Fruit fly (Drosophila melanogaster): Measurements from ENCODE around the gene CG14683.

The CG14683 gene

DNA sequence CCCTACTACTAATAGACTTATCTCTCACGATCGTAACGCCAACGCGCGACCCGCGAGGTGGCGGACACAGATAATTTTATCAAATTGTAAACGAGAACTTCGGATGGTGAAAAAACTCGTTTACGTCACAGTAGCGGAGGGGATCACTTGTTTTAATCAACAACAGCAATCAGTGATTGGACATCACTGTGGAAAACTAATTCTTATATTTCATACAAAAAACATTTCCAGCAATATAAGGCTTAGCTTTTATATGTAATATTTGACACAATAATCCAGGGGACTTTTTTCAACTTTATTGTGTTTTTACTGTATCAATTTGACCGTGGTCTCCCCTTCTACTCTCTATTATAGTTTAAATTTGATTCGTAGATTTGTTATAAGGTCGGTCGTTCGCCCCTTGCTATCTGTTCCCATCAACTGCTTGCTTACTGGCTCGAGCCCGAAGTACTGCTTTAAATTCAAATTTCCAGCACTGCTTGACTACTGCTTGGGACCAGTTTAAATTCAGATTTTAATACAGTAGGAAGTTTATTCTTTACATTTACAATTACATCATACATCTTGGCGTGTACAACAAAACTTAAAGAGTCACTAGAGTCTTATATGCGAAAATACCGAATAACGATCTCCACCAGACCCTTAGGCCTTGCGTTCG lies 19.1 kb upstream of the CG14683 start, which contains the start of gene CG6465:
Gene CG6465, minus strand, starts transcription at position 7 of the 658 bp plus-strand sequence.
- TF ChIP-seq CTCF (optimal IDR thresholded peaks at IDR 0.05) = peak; percentile 79 to 80
- TF ChIP-seq CG8478 (optimal IDR thresholded peaks at IDR 0.05) = no peak

DNA sequence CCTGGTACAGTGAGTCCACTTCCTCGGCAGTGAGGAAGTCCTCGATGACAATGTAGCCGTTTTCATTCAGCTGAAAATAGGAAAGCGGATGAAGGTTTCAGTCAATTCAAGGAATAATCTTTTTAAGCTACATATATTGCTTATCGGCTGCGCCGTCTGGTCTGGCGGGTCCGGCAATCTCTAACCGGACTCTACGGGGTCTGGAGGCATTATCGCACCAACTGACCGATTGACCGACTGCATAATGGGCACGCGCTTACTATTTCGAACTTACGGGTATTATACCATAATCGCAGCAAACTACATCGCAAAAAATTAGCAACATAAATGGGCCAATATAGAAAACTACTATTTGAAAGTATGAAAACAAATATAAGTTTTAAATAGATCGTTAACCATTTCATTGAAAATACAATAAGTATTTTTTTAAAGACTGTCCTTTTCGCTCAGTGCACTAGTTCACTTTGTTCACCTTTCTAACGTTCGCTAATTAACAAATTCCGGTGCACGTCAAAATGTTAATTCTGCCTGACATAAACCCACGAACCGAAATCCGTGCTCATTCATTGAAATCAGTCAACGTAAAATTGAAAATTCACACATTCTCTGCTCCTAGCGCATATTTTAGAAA lies 17.4 kb upstream of the CG14683 start:
- TF ChIP-seq CTCF (optimal IDR thresholded peaks at IDR 0.05) (no peak), CG8478 (optimal IDR thresholded peaks at IDR 0.05) (no peak)

DNA sequence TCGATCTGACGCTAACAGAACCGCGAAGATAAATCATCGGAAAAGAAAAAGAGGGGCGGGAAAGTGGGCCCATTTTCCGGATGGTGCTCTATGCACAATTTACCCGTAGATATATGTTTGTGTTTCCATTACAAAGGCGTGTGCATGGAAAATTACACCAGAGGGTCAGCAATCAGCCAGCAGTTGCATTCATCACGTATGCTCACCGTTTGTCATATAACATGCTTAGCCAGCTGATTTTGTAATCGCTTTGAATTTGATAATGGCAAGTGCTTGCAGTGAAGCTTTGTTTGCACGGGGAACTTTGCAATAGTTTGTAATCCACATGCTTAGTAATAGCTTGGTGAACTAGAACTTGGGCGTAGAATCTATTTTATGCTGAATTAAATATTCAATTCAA lies 16.5 kb upstream of the CG14683 start:
- TF ChIP-seq CTCF (optimal IDR thresholded peaks at IDR 0.05) = no peak
- TF ChIP-seq CG8478 (optimal IDR thresholded peaks at IDR 0.05) = no peak

DNA sequence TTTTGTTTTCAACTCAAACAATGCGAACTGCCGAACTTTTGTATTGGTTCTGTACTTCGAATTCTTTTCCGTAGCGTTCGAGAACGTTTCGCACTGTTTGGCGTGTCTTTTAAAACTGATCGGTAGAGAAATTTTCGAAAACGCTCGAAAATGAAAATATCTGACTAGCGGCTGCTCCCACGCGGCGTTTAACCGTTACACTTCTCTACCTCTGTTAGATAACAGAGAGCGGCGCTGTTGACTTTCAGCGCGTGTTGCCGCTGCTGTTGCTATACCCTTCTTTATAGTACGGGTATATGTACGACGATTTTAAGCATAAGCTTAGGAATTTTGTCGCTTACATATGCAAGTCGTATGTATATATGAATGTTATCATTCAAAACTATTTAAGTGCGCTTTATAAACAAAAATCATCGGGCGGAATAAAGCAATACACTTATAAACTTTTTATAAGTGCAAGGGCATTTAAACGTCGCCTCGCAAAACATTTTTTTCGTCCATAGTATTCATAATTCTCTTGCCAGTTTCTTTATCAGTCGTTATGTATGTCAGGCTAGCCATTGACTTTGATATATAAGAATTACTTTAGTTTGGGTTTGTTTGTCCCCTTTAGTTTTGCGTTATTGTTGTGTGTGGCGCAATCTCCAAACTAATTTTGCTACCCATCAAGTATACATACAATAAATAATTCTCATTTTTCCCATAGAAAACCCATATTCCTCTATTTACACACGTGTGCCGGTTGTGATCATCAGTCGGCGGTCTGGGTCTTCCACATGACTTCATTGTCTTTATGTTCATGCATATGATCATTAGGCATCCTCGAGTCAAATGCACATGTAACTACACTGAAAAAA lies 15.4 kb upstream of the CG14683 start, which contains the start of gene Phyhd1:
Gene Phyhd1, minus strand, starts transcription at position 101 of the 857 bp plus-strand sequence.
- TF ChIP-seq CG8478 (optimal IDR thresholded peaks at IDR 0.05) (no peak), CTCF (optimal IDR thresholded peaks at IDR 0.05) (no peak)

DNA sequence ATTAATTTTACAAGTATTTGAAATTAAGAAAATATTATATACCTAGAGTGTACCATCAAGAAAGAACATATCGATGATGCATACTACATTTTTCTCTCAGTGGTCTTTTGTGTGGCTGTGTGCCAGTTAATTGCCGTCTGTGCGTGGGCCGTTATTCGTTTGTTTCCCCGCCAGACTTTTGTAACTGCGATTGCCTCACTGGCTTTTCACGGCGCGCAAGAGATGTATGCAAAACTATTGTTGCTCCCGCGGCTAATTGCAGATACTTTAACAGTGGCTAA lies 14.8 kb upstream of the CG14683 start:
- TF ChIP-seq CG8478 (optimal IDR thresholded peaks at IDR 0.05) = no peak
- TF ChIP-seq CTCF (optimal IDR thresholded peaks at IDR 0.05) = no peak

DNA sequence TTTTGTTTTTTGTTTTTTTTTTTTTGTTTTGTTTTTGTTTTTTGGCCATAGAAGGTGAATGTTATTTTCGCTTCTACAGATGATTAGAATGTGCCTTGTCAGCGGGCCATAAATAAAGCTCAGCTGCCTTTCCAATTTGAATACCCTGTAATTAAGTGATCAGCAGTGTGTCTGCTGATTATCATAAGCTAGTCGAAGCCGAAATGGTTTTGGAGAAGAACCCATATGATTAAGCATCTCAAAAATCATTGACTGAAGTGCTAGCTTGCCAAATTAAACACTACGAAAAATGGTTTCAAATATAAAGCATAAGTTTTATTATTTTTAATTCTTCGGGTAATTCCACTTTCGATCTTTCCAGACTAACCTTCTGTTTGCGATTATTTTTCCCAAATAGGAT lies 13.2 kb upstream of the CG14683 start:
- TF ChIP-seq CTCF (optimal IDR thresholded peaks at IDR 0.05) (no peak), CG8478 (optimal IDR thresholded peaks at IDR 0.05) (no peak)

DNA sequence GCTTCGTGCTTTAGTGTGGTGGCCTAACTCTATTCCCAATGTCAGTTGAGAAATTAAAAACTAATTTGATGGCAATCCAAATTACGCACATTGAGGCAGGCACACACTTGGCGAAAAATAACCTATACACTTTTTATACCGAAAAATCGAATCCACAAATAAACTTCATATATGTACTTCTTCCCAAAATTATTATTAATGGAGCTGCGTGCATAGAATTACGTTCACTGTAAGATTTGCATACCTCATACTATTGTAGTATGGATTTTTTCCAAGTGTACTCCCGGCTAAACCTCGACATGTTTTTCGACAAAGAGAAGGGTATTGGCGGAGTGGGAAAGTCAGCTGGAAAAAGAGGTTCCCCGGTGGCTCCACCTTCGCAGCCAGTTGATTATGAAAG lies 12.2 kb upstream of the CG14683 start:
- TF ChIP-seq CTCF (optimal IDR thresholded peaks at IDR 0.05) (no peak), CG8478 (optimal IDR thresholded peaks at IDR 0.05) (no peak)

DNA sequence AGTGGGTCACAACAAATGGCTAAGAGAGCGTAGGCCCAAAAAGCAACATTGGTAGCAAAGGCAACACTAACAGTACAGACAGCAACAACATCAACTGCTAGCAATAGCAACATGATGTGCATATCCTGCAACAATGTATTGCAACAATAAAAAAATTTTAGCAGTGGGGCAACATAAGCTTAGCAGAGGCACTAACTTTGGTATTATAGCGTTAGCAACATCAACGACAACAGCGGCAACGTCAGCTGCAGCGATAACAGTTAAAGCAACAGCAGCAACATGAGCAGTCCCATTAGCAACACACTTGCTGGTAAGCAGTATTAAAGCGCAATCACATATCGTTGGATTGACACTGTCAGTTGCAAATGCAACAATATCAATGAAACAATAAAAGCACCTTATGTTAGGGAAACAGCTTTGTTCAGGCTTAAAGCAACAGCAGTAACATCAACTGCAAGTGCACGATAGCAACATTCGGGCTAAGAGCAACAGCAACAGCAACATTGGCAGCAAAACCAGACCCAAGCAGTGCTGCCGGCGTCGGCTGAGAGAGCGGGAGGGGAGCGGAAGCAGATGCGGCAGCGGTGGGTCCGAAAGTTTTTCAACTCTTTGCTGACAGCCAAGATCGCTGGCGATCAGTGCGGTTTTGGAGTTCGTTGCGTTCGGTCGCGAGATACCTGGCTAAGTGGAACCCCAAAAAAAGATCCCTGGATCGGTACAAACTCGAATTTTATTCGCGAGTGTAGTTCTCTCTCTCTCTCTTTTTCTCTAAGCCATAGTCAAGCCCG lies 9.9 kb upstream of the CG14683 start, which contains the start of gene Skel:
Gene Skel, plus strand, starts transcription at position 637 of the 788 bp plus-strand sequence.
- TF ChIP-seq CG8478 (optimal IDR thresholded peaks at IDR 0.05) (no peak), CTCF (optimal IDR thresholded peaks at IDR 0.05) (no peak)

DNA sequence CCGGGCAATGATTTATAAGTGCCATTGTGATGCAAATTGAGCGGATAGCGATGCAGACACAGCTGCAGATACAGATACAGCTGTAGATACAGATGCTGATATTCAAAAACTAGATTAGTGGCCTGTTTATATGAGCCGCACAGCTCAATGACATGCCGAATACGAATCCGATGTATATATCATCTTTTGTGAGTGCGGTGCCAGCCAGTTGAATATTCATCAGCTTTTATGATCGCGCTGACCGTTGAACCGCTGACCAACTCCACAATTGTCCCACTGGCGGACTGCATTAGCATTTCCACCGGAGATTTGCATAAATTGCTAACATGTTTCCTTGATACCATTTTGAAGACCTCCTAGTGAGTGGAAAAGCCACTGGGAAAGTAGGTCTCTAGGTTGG lies 9.1 kb upstream of the CG14683 start:
- TF ChIP-seq CG8478 (optimal IDR thresholded peaks at IDR 0.05) = no peak
- TF ChIP-seq CTCF (optimal IDR thresholded peaks at IDR 0.05) = no peak

DNA sequence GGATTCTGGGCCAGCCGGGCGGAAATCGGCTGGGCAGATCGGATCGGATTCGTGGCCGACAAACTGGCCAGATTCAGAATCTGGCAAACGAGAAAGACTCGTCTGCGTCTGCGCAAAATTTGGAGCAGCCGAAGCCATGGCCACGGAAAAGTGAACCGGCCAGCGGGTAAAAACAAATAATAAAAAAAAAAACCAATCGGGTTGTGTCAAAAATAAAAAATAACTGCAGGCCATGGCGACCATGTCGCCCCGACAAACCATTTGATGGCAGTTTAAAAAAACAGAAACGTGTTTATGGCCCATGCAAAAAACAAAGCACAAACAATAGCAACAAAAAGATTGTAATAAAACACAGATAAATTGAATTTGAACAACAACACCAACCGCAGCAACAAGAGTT lies 8.3 kb upstream of the CG14683 start:
- no peak for TF ChIP-seq CG8478 (optimal IDR thresholded peaks at IDR 0.05)

DNA sequence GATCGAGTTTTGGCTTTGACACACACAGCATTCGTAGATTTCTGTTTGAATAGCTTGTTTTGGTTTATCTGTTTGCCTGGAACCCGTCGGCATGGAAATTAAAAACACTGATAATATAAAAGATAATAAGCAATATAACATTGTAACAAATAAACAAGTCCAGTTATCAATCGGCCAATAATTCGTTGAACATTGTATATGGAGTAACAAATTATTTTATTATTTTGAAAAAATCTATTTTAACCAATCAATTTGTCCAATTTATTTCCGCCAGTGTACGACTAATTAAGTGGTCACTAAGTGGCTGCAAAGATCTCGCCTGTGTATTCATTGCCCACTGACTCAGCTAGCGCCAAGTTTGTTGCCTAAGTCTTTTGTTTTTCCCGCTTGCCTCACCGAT lies 7.6 kb upstream of the CG14683 start:
- TF ChIP-seq CG8478 (optimal IDR thresholded peaks at IDR 0.05) (no peak), CTCF (optimal IDR thresholded peaks at IDR 0.05) (no peak)

DNA sequence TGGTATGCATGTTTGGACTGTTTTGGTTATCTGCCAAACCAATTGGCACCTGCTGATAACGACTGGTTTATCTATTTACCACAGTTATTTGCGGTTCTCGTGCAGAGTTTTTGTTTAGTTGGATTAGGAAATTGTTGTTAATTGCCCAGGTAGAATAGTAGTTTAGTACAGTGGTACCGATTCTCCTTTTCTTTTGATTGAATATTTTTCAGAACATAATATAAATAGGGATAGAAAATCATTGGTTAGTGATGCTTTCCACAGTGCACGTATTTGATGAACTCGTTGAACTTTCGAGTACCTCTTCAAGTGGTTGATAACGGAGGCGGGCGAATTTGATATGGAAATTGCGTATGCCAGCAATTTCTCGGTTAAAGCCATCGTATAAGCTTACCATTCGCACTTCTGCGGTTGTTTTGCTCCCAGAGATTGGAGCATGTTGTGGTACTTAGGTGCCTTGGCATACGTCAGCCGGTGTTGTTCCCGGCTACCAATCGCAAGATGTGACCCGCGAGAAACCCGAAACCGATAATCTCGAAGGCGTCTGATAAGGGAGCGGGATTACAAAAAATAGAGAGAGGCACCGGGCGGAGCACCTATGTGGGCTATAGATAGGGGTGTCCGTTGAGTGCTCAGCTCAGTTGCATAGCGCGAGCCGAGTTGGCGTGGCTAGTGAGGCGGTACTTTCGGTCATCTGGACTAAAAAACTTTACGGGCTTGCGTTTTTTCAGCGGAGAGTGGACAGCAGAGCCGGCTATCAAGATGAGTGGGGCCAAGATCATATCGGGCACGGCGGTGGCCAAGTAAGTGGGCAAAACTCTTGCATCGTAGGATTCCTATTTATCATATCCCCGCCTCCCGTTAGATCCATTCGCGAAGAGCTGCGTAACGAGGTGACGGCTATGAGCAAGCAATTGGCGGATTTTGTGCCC lies 2.8 kb downstream of the CG14683 start:
- TF ChIP-seq CG8478 (optimal IDR thresholded peaks at IDR 0.05) (no peak), CTCF (optimal IDR thresholded peaks at IDR 0.05) (no peak)

DNA sequence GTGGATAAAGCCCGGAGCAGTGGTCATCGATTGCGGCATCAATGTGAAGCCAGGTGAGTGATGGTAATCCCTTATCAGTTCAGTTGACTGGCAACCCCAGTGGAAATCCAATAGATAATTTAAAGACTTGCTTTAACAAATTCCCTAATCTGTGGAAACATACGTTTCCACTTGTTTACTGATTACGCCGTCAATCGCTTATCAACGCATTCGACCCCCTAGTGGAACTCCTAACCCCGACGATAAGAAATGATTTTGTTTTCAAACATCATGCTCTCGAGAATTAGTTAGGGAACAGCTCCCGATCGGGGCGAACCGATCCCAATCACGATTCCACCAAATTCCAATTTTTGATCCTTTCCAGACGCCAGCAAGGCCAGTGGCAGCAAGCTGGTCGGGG lies 4.2 kb downstream of the CG14683 start:
- TF ChIP-seq CTCF (optimal IDR thresholded peaks at IDR 0.05) = no peak

DNA sequence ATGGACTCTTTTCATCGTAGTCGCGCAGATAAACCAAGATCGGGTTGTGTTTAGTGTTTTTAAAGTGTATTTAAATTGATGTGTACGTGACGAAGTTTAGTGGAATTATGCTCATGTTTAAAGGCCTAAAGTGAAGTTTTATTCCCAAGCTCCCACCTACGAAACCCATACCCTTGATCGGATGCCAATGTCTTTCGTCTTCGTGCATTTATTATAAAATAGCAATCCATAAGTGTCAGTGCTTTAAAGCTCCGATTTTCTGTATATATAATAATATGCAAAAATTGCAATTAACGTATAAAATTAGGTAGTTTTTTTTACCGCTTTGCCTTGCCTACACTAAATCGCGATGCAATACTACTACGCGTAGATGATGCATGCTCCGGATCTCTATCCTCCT lies 8.5 kb downstream of the CG14683 start, which contains the start of gene CG31391:
Gene CG31391, minus strand, starts transcription at position 101 of the 400 bp plus-strand sequence.
- TF ChIP-seq CTCF (optimal IDR thresholded peaks at IDR 0.05) (no peak), CG8478 (optimal IDR thresholded peaks at IDR 0.05) (no peak)
